Worm (Caenorhabditis elegans) whole organism, L3 larva: ENCODE data around the gene C46G7.1.

Experiments
- aly-2 ChIP-seq: fragments of 150-350 bp; optimal IDR thresholded peaks from 2 replicates; lab custom pipeline; 2014; ENCODE audit warnings: missing biosample characterization, missing genetic modification characterization
- ama-1 ChIP-seq: fragments of 150-350 bp; optimal IDR thresholded peaks from 2 replicates; lab custom pipeline; 2018
- ceh-82 ChIP-seq: fragments of 150-350 bp; optimal IDR thresholded peaks from 2 replicates; lab custom pipeline; 2014; ENCODE audit warnings: missing biosample characterization, missing genetic modification characterization
- elt-3 ChIP-seq, 3 experiments: fragments of 150-350 bp in 1 of 3; sonication (generic microtip) in 2 of 3; optimal IDR thresholded peaks; 2 replicates in 2 of 3; 4 replicates in 1 of 3; lab custom pipeline; 2014 to 2017; ENCODE audit warnings: missing biosample characterization in 3 of 3, missing genetic modification characterization in 3 of 3
- fos-1 ChIP-seq: fragments of 150-350 bp; optimal IDR thresholded peaks from 2 replicates; lab custom pipeline; 2014; ENCODE audit warnings: missing biosample characterization, missing genetic modification characterization
- hmg-11 ChIP-seq: sonication (generic microtip); optimal IDR thresholded peaks from 2 replicates; lab custom pipeline; 2016; ENCODE audit warnings: missing genetic modification characterization, missing compliant biosample characterization
- jun-1 ChIP-seq: fragments of 150-350 bp; optimal IDR thresholded peaks from 2 replicates; lab custom pipeline; 2014; ENCODE audit warnings: missing biosample characterization, missing genetic modification reagents, missing genetic modification characterization
- nhr-11 ChIP-seq: fragments of 150-350 bp; optimal IDR thresholded peaks from 2 replicates; lab custom pipeline; 2014; ENCODE audit warnings: missing biosample characterization, missing genetic modification characterization
- nhr-237 ChIP-seq: fragments of 150-350 bp; optimal IDR thresholded peaks from 2 replicates; lab custom pipeline; 2014; ENCODE audit warnings: missing biosample characterization, missing genetic modification characterization
- pha-4 ChIP-seq: fragments of 150-350 bp; optimal IDR thresholded peaks from 2 replicates; lab custom pipeline; 2014; ENCODE audit warnings: missing biosample characterization, missing genetic modification reagents, missing genetic modification characterization
- snpc-4 ChIP-seq: fragments of 150-350 bp; optimal IDR thresholded peaks from 2 replicates; lab custom pipeline; 2014; ENCODE audit warnings: missing biosample characterization, missing genetic modification characterization
- ztf-11 ChIP-seq: fragments of 150-350 bp; optimal IDR thresholded peaks from 2 replicates; lab custom pipeline; 2014; ENCODE audit warnings: missing biosample characterization, missing genetic modification characterization
- ztf-4 ChIP-seq: fragments of 150-350 bp; optimal IDR thresholded peaks from 2 replicates; lab custom pipeline; 2014; ENCODE audit warnings: missing biosample characterization, missing genetic modification characterization

- TF ChIP-seq elt-3 (tag; optimal IDR thresholded peaks at IDR 0.05; lab: Kevin White, UChicago) (no peak), ztf-4 (tag; lab: Kevin White, UChicago) (no peak), aly-2 (no peak), nhr-11 (tag; lab: Kevin White, UChicago) (no peak), ceh-82 (tag; lab: Kevin White, UChicago) (no peak), fos-1 (no peak), nhr-237 (no peak), jun-1 (tag; lab: Kevin White, UChicago) (no peak), pha-4 (no peak), snpc-4 (tag; lab: Kevin White, UChicago) (no peak), ama-1 (lab: Kevin White, UChicago) (no peak), hmg-11 (tag; lab: Kevin White, UChicago) (no peak), ztf-11 (no peak)
These were observed 17.3 kb downstream of the C46G7.1 start for ce11 chrIV:6035113-6035512.
